Fruit fly (Drosophila melanogaster) Kc167 (cell line): ENCODE data around the gene CG4619.

Experiments used
- Myc ChIP-seq: fragments of >200 bp; optimal IDR thresholded peaks from 2 replicates; lab custom pipeline; 2017; ENCODE audit warnings: missing external identifiers
- h ChIP-seq: fragments of >200 bp; optimal IDR thresholded peaks from 3 replicates; lab custom pipeline; 2018; ENCODE audit warnings: missing external identifiers
- psq ChIP-seq: fragments of >200 bp; optimal IDR thresholded peaks from 2 replicates; lab custom pipeline; 2017; ENCODE audit warnings: missing external identifiers
- ttk ChIP-seq: sonication (Bioruptor generic); optimal IDR thresholded peaks from 2 replicates; lab custom pipeline; 2017; ENCODE audit warnings: missing external identifiers

- TF ChIP-seq psq (lab: Kevin White, UChicago) (no peak), h (no peak), Myc (lab: Kevin White, UChicago) (no peak), ttk (no peak)
Observed at dm6 chr2L:9956993-9957652, 18.5 kb downstream of the CG4619 start, which contains the start of the genes CG4658 and CG5846.
